Worm (Caenorhabditis elegans) whole organism, L3 larva: Measurements from ENCODE around the gene F55B11.4.

Experiments used
- lin-15B ChIP-seq: fragments of 150-350 bp; optimal IDR thresholded peaks from 2 replicates; lab custom pipeline; 2014; ENCODE audit warnings: missing biosample characterization, missing genetic modification characterization
- lin-39 ChIP-seq: fragments of 150-350 bp; optimal IDR thresholded peaks from 2 replicates; lab custom pipeline; 2018; ENCODE audit warnings: missing biosample characterization, missing genetic modification reagents, missing genetic modification characterization
- pha-4 ChIP-seq: fragments of 150-350 bp; optimal IDR thresholded peaks from 2 replicates; lab custom pipeline; 2014; ENCODE audit warnings: missing biosample characterization, missing genetic modification reagents, missing genetic modification characterization
- zag-1 ChIP-seq: fragments of 150-350 bp; optimal IDR thresholded peaks from 2 replicates; lab custom pipeline; 2014; ENCODE audit warnings: missing biosample characterization, missing genetic modification characterization
- ztf-11 ChIP-seq: fragments of 150-350 bp; optimal IDR thresholded peaks from 2 replicates; lab custom pipeline; 2014; ENCODE audit warnings: missing biosample characterization, missing genetic modification characterization

ce11 chrIV:14466837-14467236, 36.1 kb upstream of the F55B11.4 start:
- TF ChIP-seq lin-15B (tag; lab: Kevin White, UChicago) = no peak
- no peak for TF ChIP-seq zag-1 (tag; lab: Kevin White, UChicago)
- no peak for TF ChIP-seq ztf-11 (tag; lab: Kevin White, UChicago)
- no peak for TF ChIP-seq pha-4 (tag; lab: Kevin White, UChicago)
- no peak for TF ChIP-seq lin-39 (tag; lab: Kevin White, UChicago)
